Fruit fly (Drosophila melanogaster) S2 (cell line): ENCODE measurements around the gene CG10650.

ENCODE experiments used
- CG8478 ChIP-seq: fragments of >200 bp; optimal IDR thresholded peaks from 2 replicates; lab custom pipeline; 2018
- CTCF ChIP-seq, 2 experiments: fragments of >200 bp; optimal IDR thresholded peaks; 2 replicates each; lab custom pipeline; 2018

dm6 chr2L:18979407-18979806, 16.3 kb downstream of the CG10650 start:
- TF ChIP-seq CG8478 (lab: Kevin White, UChicago) (no peak), CTCF (optimal IDR thresholded peaks at IDR 0.05; lab: Kevin White, UChicago) (no peak)
